Fruit fly (Drosophila melanogaster) ovary, adult (tissue): ENCODE results near the gene CG10650.

Experiments
- CG17801 ChIP-seq: fragments of 200-800 bp; optimal IDR thresholded peaks from 2 replicates; lab custom pipeline; 2019; ENCODE audit warnings: missing biosample characterization, mild to moderate bottlenecking, missing genetic modification characterization, moderate library complexity; ENCODE audit not compliant: partially characterized antibody

CG10650 gene

DNA sequence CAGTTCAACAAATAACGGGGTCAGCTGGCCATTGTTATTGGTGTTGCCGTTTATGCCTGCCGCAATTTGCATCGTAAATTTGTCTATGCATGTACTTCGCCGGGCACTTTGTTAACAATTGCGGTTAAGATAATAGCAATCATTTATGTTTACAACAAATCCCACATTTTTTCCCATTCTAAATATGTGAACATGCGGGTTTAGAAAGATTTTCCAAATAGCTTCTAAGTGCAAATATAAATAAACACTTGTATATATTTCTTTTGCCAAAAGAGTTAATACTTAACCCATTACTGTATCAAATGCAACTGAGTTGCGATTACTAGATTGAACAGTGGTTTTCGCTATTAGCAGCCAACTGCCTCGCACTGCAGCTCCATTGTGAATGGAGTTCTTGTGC, 14.8 kb downstream of the CG10650 start:
- no peak for TF ChIP-seq CG17801 (GFP tag; lab: Kevin White, UChicago)

dm6 chr2L:18979407-18979806, 16.3 kb downstream of the CG10650 start:
- no peak for TF ChIP-seq CG17801 (GFP tag; lab: Kevin White, UChicago)

DNA sequence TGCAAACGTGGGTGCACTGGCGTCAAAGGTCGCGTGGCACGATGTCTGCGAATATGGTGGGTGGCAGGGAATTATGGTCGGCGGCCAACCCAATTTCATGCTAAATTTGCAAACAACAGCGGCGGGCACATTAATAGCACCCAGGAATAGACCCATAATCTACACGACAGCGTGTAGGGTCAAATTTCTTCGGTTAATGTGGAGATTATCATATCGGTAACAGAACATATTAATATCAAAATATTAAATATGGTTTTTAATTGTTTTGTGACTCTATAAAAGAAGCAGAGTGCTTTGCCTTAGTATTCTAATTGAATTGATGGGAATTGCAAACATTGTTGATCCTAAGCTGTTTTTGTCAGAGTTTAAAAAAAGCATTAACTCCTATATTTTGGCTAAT, 16.8 kb downstream of the CG10650 start:
- TF ChIP-seq CG17801 (GFP tag; lab: Kevin White, UChicago): no peak

- TF ChIP-seq CG17801 (GFP tag; lab: Kevin White, UChicago): no peak
Observed at dm6 chr2L:18976749-18977148, 19.0 kb downstream of the CG10650 start.

dm6 chr2L:18974063-18974779, 21.5 kb downstream of the CG10650 start, which contains the start of the genes L2HGDH and CG10431:
TSS of gene L2HGDH (minus strand) at chr2L:18974448.
TSS of gene CG10431 (plus strand) at chr2L:18974710.
- TF ChIP-seq CG17801 (GFP tag; lab: Kevin White, UChicago): peak; percentile 27

- TF ChIP-seq CG17801 (GFP tag; lab: Kevin White, UChicago): peak; percentile 46
Observed at dm6 chr2L:18968370-18969105, 27.2 kb downstream of the CG10650 start, which contains the start of the genes Nak and Tango6. TSS of gene Nak (minus strand) at chr2L:18968744. TSS of gene Tango6 (plus strand) at chr2L:18969028.

DNA sequence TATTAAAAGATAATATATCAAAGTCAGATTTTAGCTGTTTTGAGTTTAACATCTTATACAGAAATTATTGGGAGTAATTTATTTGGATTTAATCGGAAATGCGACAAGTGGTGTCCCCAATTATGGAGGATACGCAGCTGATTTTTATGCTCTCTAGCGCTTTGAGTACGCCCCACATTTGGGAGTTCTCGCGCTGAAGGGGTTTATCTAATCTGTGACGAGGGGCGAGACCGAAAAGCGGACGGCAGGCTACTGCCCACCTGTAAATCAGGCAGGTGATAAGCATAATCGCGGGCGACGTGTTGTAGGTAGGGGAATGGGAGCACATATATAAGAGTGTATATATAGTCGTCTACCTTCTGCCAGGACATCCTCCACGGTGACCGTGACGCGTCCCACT, 27.8 kb downstream of the CG10650 start:
- no peak for TF ChIP-seq CG17801 (GFP tag; lab: Kevin White, UChicago)

DNA sequence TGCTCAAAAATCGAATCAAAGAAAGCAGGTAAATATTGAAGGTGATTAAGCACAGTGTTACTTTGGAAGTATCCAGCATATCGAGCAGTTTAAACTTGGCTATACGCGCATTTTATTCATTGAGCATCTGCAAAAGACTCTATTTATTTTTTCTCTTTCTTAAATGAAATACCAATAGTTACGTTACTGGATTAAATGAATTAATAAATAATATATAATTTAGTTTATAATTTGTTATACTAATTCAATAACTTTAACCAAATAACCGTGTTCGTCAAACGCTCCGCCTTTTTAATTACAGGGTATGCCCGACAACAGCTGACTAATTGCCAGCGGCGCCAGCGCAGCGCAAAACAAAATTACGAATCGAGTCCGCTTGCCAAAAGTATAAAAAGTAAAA, 28.9 kb downstream of the CG10650 start:
- peak; percentile 91 for TF ChIP-seq CG17801 (GFP tag; lab: Kevin White, UChicago)

- TF ChIP-seq CG17801 (GFP tag; lab: Kevin White, UChicago): peak; percentile 79
Observed at dm6 chr2L:18966214-18966556, 29.5 kb downstream of the CG10650 start.

- TF ChIP-seq CG17801 (GFP tag; lab: Kevin White, UChicago): no peak
Observed at dm6 chr2L:18965367-18966213, 30.1 kb downstream of the CG10650 start.

DNA sequence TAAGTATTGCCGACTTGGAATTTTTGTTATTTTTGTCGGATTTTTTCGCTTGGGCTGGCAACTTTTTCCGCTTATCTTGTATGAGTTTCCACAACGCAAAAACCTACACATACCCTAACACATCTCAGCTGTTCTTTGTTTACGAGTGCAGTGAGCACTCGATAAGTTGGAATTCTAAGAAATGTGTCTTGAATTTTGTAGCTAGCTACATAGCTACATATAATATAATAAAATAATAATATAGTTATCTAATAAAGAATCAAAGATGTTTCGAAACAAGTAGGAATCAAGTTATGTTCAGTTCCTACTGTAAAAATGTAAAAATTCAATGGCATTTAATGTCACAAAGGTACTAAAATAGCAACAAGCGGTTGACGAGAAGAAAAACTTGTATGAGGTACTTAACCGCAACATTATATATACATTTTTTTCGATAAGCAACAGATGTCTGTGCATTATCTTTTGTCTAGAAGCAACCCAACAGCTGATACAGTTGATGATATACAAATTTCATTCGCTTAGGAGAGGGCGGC, 38.5 kb downstream of the CG10650 start, which contains the start of gene Bhmt:
Bhmt (minus strand) TSS at position 170 of the 533 bp plus-strand sequence.
- TF ChIP-seq CG17801 (GFP tag; lab: Kevin White, UChicago): peak; percentile 93

DNA sequence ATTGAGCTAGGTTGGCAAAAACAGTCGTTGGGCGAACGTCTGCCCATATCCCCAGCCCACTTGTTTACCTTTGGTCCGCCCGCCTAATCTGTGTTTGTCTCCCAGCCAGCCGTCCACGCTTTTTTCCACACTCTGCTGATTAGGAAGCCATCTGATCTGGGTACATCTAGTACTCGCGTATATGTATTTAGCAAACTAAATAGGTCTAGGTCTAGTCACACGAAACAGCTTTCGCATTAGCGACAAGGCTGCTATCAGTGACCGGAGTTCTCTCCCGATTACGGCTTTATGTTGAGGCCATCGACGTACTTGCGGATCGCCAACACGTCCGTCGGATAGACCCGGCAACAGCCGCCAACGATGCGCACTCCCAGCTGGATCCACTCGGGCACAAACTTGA, 40.1 kb downstream of the CG10650 start:
- TF ChIP-seq CG17801 (GFP tag; lab: Kevin White, UChicago): no peak

DNA sequence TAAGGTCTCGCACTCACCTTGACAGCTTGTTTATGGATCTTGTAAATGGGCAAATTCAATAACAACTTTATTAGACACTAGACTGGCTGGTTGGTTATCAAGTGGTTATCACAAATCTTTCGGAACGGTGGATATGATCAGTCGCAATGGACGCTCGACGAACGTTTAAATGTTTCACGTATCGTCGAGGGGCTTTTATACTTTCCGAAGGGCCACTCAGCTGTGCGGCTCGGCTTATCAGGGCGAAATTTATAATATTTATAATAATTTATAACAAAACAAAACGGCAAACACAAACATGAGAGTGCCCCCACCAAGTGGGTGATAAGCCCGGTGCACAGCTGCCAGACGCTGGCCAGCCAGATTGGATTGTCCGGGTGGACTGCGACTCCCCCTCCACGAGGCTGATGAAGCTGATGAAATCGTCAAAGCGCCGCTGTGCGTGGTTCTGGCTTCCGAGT, 41.4 kb downstream of the CG10650 start, which contains the start of gene CG10621:
CG10621 (minus strand) TSS at position 177 of the 461 bp plus-strand sequence.
- no peak for TF ChIP-seq CG17801 (GFP tag; lab: Kevin White, UChicago)

- TF ChIP-seq CG17801 (GFP tag; lab: Kevin White, UChicago): no peak
Observed at dm6 chr2L:18953512-18954254, 42.1 kb downstream of the CG10650 start.
